Worm (Caenorhabditis elegans) whole organism, L4/young adult: ENCODE results near the gene srlf-14.

Source experiments
- W03F9.2 ChIP-seq: fragments of 150-350 bp; optimal IDR thresholded peaks from 2 replicates; lab custom pipeline; 2014; ENCODE audit warnings: missing biosample characterization, missing genetic modification characterization
- dao-5 ChIP-seq: sonication (generic microtip); optimal IDR thresholded peaks from 2 replicates; lab custom pipeline; 2016; ENCODE audit warnings: missing genotype, missing genetic modification characterization, moderate library complexity, missing compliant biosample characterization
- him-1 ChIP-seq: sonication (generic microtip); optimal IDR thresholded peaks from 2 replicates; lab custom pipeline; 2016; ENCODE audit warnings: missing genotype, missing genetic modification reagents, missing genetic modification characterization, missing compliant biosample characterization

DNA sequence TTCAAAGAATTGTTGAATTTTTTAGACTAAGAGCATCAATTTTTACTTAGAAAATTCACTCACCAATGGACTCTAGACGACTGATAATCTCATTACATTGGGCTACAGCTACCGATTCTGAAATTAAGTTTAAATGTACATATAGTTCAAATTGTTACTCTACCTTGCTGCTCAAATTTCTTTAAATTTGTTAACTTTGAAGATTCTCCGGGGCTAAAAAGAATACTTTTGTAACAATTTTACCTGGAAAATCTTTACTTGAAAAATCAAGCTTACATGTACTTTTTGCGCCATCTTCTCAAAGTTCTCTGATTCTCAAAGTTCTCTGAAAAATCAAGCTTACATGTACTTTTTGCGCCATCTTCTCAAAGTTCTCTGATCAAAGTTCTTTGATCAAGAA lies 14.6 kb downstream of the srlf-14 start, which contains the start of gene sdz-13:
- TF ChIP-seq him-1 = no peak
- no peak for TF ChIP-seq W03F9.2 (tag; lab: Kevin White, UChicago)
- TF ChIP-seq dao-5 = no peak
